Worm (Caenorhabditis elegans): ENCODE results near the gene elo-3.

Gene elo-3

ce11 chrIV:7263137-7263536 is 25.6 kb downstream of the elo-3 start, which contains the start of gene glb-2:
Gene glb-2, minus strand, starts transcription at chrIV:7263237.
- no peak for TF ChIP-seq sma-3 (GFP tag; optimal IDR thresholded peaks at IDR 0.05)
- no peak for TF ChIP-seq F13H6.1 (tag; optimal IDR thresholded peaks at IDR 0.05)
- no peak for TF ChIP-seq nhr-77 (tag; optimal IDR thresholded peaks at IDR 0.05)
- TF ChIP-seq mbf-1 (tag; optimal IDR thresholded peaks at IDR 0.05): no peak
- no peak for TF ChIP-seq nhr-129 (tag; optimal IDR thresholded peaks at IDR 0.05)
- no peak for TF ChIP-seq fos-1 (tag; optimal IDR thresholded peaks at IDR 0.05)
- no peak for TF ChIP-seq unc-39 (tag; optimal IDR thresholded peaks at IDR 0.05)
- no peak for TF ChIP-seq ceh-16 (tag; optimal IDR thresholded peaks at IDR 0.05)
- TF ChIP-seq lin-39 (tag; optimal IDR thresholded peaks at IDR 0.05): no peak
- no peak for TF ChIP-seq dmd-4 (tag; optimal IDR thresholded peaks at IDR 0.05)
- TF ChIP-seq ztf-4 (tag; optimal IDR thresholded peaks at IDR 0.05): no peak
- no peak for TF ChIP-seq ztf-11 (tag; optimal IDR thresholded peaks at IDR 0.05)
- TF ChIP-seq egl-27 (tag; optimal IDR thresholded peaks at IDR 0.05): no peak
- TF ChIP-seq crh-2 (tag; optimal IDR thresholded peaks at IDR 0.05): no peak
- TF ChIP-seq alr-1 (tag; optimal IDR thresholded peaks at IDR 0.05): no peak
- no peak for TF ChIP-seq nhr-21 (tag; optimal IDR thresholded peaks at IDR 0.05)
- no peak for TF ChIP-seq unc-55 (GFP tag; optimal IDR thresholded peaks at IDR 0.05)
- no peak for TF ChIP-seq lin-11 (tag; optimal IDR thresholded peaks at IDR 0.05)
- TF ChIP-seq snpc-4 (tag; optimal IDR thresholded peaks at IDR 0.05): no peak
- TF ChIP-seq gmeb-1 (tag; optimal IDR thresholded peaks at IDR 0.05): no peak

ce11 chrIV:7274969-7275548 is 37.5 kb downstream of the elo-3 start:
- TF ChIP-seq mdl-1 (tag; optimal IDR thresholded peaks at IDR 0.05) (no peak), nhr-129 (tag; optimal IDR thresholded peaks at IDR 0.05) (peak; percentile 39), fos-1 (tag; optimal IDR thresholded peaks at IDR 0.05) (peak; percentile 21)

ce11 chrIV:7276661-7277060 is 39.1 kb downstream of the elo-3 start, which contains the start of gene C06E4.2:
Gene C06E4.2, plus strand, starts transcription at chrIV:7276961.
- TF ChIP-seq dmd-4 (tag; optimal IDR thresholded peaks at IDR 0.05) (no peak), nhr-12 (tag; optimal IDR thresholded peaks at IDR 0.05) (no peak), zag-1 (tag; optimal IDR thresholded peaks at IDR 0.05) (no peak), elt-3 (tag; optimal IDR thresholded peaks at IDR 0.05) (no peak), ceh-82 (tag; optimal IDR thresholded peaks at IDR 0.05) (no peak), nhr-21 (tag; optimal IDR thresholded peaks at IDR 0.05) (no peak), ZK546.5 (tag; optimal IDR thresholded peaks at IDR 0.05) (no peak), alr-1 (tag; optimal IDR thresholded peaks at IDR 0.05) (no peak), sem-4 (tag; optimal IDR thresholded peaks at IDR 0.05) (no peak)

ce11 chrIV:7282957-7283356 is 45.4 kb downstream of the elo-3 start, which contains the start of gene C06E4.1:
Gene C06E4.1, plus strand, starts transcription at chrIV:7283257.
- no peak for TF ChIP-seq zag-1 (tag; optimal IDR thresholded peaks at IDR 0.05)
- TF ChIP-seq lin-13 (GFP tag; optimal IDR thresholded peaks at IDR 0.05): no peak
- TF ChIP-seq fos-1 (tag; optimal IDR thresholded peaks at IDR 0.05): no peak
- no peak for TF ChIP-seq ztf-11 (tag; optimal IDR thresholded peaks at IDR 0.05)
- TF ChIP-seq crh-2 (tag; optimal IDR thresholded peaks at IDR 0.05): no peak

ce11 chrIV:7285839-7286238 is 48.3 kb downstream of the elo-3 start, which contains the start of gene C06E4.8:
Gene C06E4.8, minus strand, starts transcription at chrIV:7285875.
- no peak for TF ChIP-seq sma-9 (GFP tag; optimal IDR thresholded peaks at IDR 0.05)
- TF ChIP-seq sma-9 (tag; optimal IDR thresholded peaks at IDR 0.05): no peak
- no peak for TF ChIP-seq peb-1 (tag; optimal IDR thresholded peaks at IDR 0.05)
- no peak for TF ChIP-seq ama-1 (optimal IDR thresholded peaks at IDR 0.05)
- peak; percentile 66 for TF ChIP-seq fos-1 (tag; optimal IDR thresholded peaks at IDR 0.05)
- TF ChIP-seq nhr-237 (tag; optimal IDR thresholded peaks at IDR 0.05): no peak

- TF ChIP-seq unc-39 (tag; optimal IDR thresholded peaks at IDR 0.05) (no peak), blmp-1 (tag; optimal IDR thresholded peaks at IDR 0.05; ENCODE audit: insufficient read depth) (no peak), F13H6.1 (tag; optimal IDR thresholded peaks at IDR 0.05) (no peak), ztf-11 (tag; optimal IDR thresholded peaks at IDR 0.05) (no peak), nhr-129 (tag; optimal IDR thresholded peaks at IDR 0.05) (no peak)
Observed at ce11 chrIV:7287474-7287873, 50.0 kb downstream of the elo-3 start, which contains the start of gene F42C5.3. Gene F42C5.3, minus strand, starts transcription at chrIV:7287574.
